Worm (Caenorhabditis elegans): ENCODE data around the gene gpcp-1.

The gpcp-1 gene

DNA sequence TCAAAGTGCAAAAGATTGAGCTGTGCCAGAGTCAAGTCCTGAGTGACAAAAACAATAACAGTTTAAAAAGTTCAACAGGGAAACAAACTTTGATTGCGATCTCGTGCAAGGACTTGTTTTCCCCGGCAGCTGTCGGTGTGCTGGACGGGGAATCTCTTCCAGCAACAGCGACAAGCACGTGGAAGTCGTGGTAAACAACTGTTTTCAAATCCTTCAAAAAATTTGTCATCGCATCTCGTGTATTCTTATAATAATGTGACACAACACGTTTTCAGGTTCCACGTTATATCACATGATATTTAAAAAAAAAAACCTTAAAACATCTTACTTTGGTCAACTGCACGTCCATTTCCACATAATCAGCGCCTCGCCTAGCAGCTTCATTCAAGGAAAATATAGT is 1.8 kb downstream of the gpcp-1 start:
- TF ChIP-seq tbx-2 (tag; optimal IDR thresholded peaks at IDR 0.05) = no peak
- TF ChIP-seq ceh-30 (tag; optimal IDR thresholded peaks at IDR 0.05) = no peak
- no peak for TF ChIP-seq ceh-18 (tag; optimal IDR thresholded peaks at IDR 0.05)
- TF ChIP-seq ama-1 (optimal IDR thresholded peaks at IDR 0.05) = no peak
- TF ChIP-seq gmeb-2 (tag; optimal IDR thresholded peaks at IDR 0.05) = no peak
- TF ChIP-seq unc-42 (tag; optimal IDR thresholded peaks at IDR 0.05) = no peak
- TF ChIP-seq syd-9 (tag; optimal IDR thresholded peaks at IDR 0.05) = no peak
- TF ChIP-seq pax-1 (tag; optimal IDR thresholded peaks at IDR 0.05) = no peak
- TF ChIP-seq sox-4 (tag; optimal IDR thresholded peaks at IDR 0.05) = no peak
- no peak for TF ChIP-seq fkh-10 (GFP tag; optimal IDR thresholded peaks at IDR 0.05)
- TF ChIP-seq hlh-6 (tag; optimal IDR thresholded peaks at IDR 0.05) = no peak
- TF ChIP-seq elt-2 (tag; optimal IDR thresholded peaks at IDR 0.05) = no peak
- TF ChIP-seq ztf-16 (tag; optimal IDR thresholded peaks at IDR 0.05) = no peak
- TF ChIP-seq hlh-30 (tag; optimal IDR thresholded peaks at IDR 0.05; ENCODE audit: insufficient read depth) = no peak
- no peak for TF ChIP-seq Y22D7AL.16 (tag; optimal IDR thresholded peaks at IDR 0.05)
- TF ChIP-seq ttx-3 (tag; optimal IDR thresholded peaks at IDR 0.05) = no peak
- TF ChIP-seq ceh-24 (tag; optimal IDR thresholded peaks at IDR 0.05) = no peak
- TF ChIP-seq unc-3 (GFP tag; conservative IDR thresholded peaks at IDR 0.05) = no peak
- no peak for TF ChIP-seq unc-3 (tag; optimal IDR thresholded peaks at IDR 0.05)
- no peak for TF ChIP-seq pros-1 (tag; optimal IDR thresholded peaks at IDR 0.05)

ce11 chrX:3106137-3106536 is 4.3 kb downstream of the gpcp-1 start, which contains the start of gene K10B3.5:
K10B3.5 (minus strand) TSS chrX:3106479.
- TF ChIP-seq rnt-1 (tag; optimal IDR thresholded peaks at IDR 0.05) = peak; percentile 17
- TF ChIP-seq unc-42 (tag; optimal IDR thresholded peaks at IDR 0.05) = peak; percentile 33
- TF ChIP-seq nhr-232 (tag; optimal IDR thresholded peaks at IDR 0.05) = no peak
- TF ChIP-seq unc-86 (tag; optimal IDR thresholded peaks at IDR 0.05) = no peak
- no peak for TF ChIP-seq pros-1 (tag; optimal IDR thresholded peaks at IDR 0.05)
- TF ChIP-seq ceh-22 (tag; optimal IDR thresholded peaks at IDR 0.05) = no peak
- TF ChIP-seq tbx-7 (tag; optimal IDR thresholded peaks at IDR 0.05) = no peak
- no peak for TF ChIP-seq T23F11.4 (GFP tag; optimal IDR thresholded peaks at IDR 0.05)
- no peak for TF ChIP-seq zip-5 (tag; optimal IDR thresholded peaks at IDR 0.05)
- TF ChIP-seq mec-3 (tag; optimal IDR thresholded peaks at IDR 0.05; ENCODE audit: borderline replicate concordance) = no peak
- no peak for TF ChIP-seq pqm-1 (tag; optimal IDR thresholded peaks at IDR 0.05)
- TF ChIP-seq unc-55 (GFP tag; optimal IDR thresholded peaks at IDR 0.05) = no peak
- TF ChIP-seq ahr-1 (tag; optimal IDR thresholded peaks at IDR 0.05) = no peak
- TF ChIP-seq syd-9 (tag; optimal IDR thresholded peaks at IDR 0.05) = no peak
- TF ChIP-seq C08G9.2 (tag; optimal IDR thresholded peaks at IDR 0.05) = no peak
- no peak for TF ChIP-seq nhr-11 (tag; optimal IDR thresholded peaks at IDR 0.05)
- TF ChIP-seq ceh-31 (tag; optimal IDR thresholded peaks at IDR 0.05) = peak; percentile 59
- TF ChIP-seq pha-2 (tag; optimal IDR thresholded peaks at IDR 0.05) = no peak
- TF ChIP-seq sox-4 (tag; optimal IDR thresholded peaks at IDR 0.05) = no peak
- no peak for TF ChIP-seq odd-2 (tag; optimal IDR thresholded peaks at IDR 0.05)
- TF ChIP-seq K09A11.1 (tag; optimal IDR thresholded peaks at IDR 0.05; ENCODE audit: insufficient read depth) = no peak
- TF ChIP-seq sox-2 (GFP tag; IDR thresholded peaks at IDR 0.05) = no peak
- no peak for TF ChIP-seq ceh-9 (tag; optimal IDR thresholded peaks at IDR 0.05)
- no peak for TF ChIP-seq pha-4 (tag; optimal IDR thresholded peaks at IDR 0.05)
- no peak for TF ChIP-seq ceh-24 (tag; optimal IDR thresholded peaks at IDR 0.05)
- TF ChIP-seq ceh-30 (tag; optimal IDR thresholded peaks at IDR 0.05) = no peak
- no peak for TF ChIP-seq Y22D7AL.16 (tag; optimal IDR thresholded peaks at IDR 0.05)
- TF ChIP-seq eyg-1 (tag; optimal IDR thresholded peaks at IDR 0.05) = no peak
- no peak for TF ChIP-seq dmd-4 (tag; optimal IDR thresholded peaks at IDR 0.05; ENCODE audit: borderline replicate concordance)
- no peak for TF ChIP-seq fax-1 (tag; optimal IDR thresholded peaks at IDR 0.05)
- TF ChIP-seq ceh-14 (tag; optimal IDR thresholded peaks at IDR 0.05) = no peak
- no peak for TF ChIP-seq pag-3 (tag; optimal IDR thresholded peaks at IDR 0.05; ENCODE audit: borderline replicate concordance)
- TF ChIP-seq nfya-1 (tag; optimal IDR thresholded peaks at IDR 0.05) = peak; percentile 59
- TF ChIP-seq pax-1 (tag; optimal IDR thresholded peaks at IDR 0.05) = peak; percentile 44
- no peak for TF ChIP-seq ceh-48 (tag; optimal IDR thresholded peaks at IDR 0.05)
- TF ChIP-seq fkh-10 (GFP tag; optimal IDR thresholded peaks at IDR 0.05) = no peak
- peak; percentile 48 for TF ChIP-seq ceh-34 (tag; optimal IDR thresholded peaks at IDR 0.05)
- no peak for TF ChIP-seq hlh-8 (tag; optimal IDR thresholded peaks at IDR 0.05)
- TF ChIP-seq dve-1 (tag; optimal IDR thresholded peaks at IDR 0.05) = no peak
- TF ChIP-seq elt-4 (tag; optimal IDR thresholded peaks at IDR 0.05) = no peak
- TF ChIP-seq ceh-2 (tag; optimal IDR thresholded peaks at IDR 0.05) = no peak
- no peak for TF ChIP-seq ama-1 (optimal IDR thresholded peaks at IDR 0.05)
- no peak for TF ChIP-seq ztf-16 (tag; optimal IDR thresholded peaks at IDR 0.05)
